Fruit fly (Drosophila melanogaster) whole organism, pupa: ENCODE results near the gene Ndf.

Experiments
- CG10348 ChIP-seq: fragments of 200-800 bp; sonication (Bioruptor generic); IDR thresholded peaks from 2 replicates; pipeline ENCODE4 v1.3.6; 2022; ENCODE audit warnings: missing biosample characterization, missing genetic modification characterization
- CG13204 ChIP-seq: fragments of 200-800 bp; sonication (Bioruptor generic); optimal IDR thresholded peaks from 2 replicates; lab custom pipeline; 2018; ENCODE audit warnings: missing biosample characterization, mild to moderate bottlenecking, missing genetic modification characterization, moderate library complexity
- CG14655 ChIP-seq: fragments of 200-800 bp; sonication (Bioruptor generic); optimal IDR thresholded peaks from 3 replicates; lab custom pipeline; 2017; ENCODE audit warnings: mild to moderate bottlenecking, missing biosample characterization, missing genetic modification reagents, missing genetic modification characterization
- CG17806 ChIP-seq: fragments of 200-800 bp; sonication (Bioruptor generic); optimal IDR thresholded peaks from 2 replicates; lab custom pipeline; 2018; ENCODE audit warnings: missing biosample characterization, mild to moderate bottlenecking, missing genetic modification characterization, moderate library complexity
- CG32121 ChIP-seq: fragments of 200-800 bp; sonication (Bioruptor generic); IDR thresholded peaks from 2 replicates; pipeline ENCODE4 v1.3.6; 2022; ENCODE audit warnings: missing biosample characterization, missing genetic modification characterization
- CG34367 ChIP-seq: fragments of 200-800 bp; sonication (Bioruptor generic); optimal IDR thresholded peaks from 2 replicates; lab custom pipeline; 2018; ENCODE audit warnings: missing biosample characterization, mild to moderate bottlenecking, missing genetic modification characterization
- CG4496 ChIP-seq: fragments of 200-800 bp; sonication (Bioruptor generic); IDR thresholded peaks from 3 replicates; pipeline ENCODE4 v1.3.6; 2022; ENCODE audit warnings: missing biosample characterization, missing genetic modification characterization
- CG8159 ChIP-seq: fragments of 200-800 bp; sonication (Bioruptor generic); optimal IDR thresholded peaks from 3 replicates; lab custom pipeline; 2018; ENCODE audit warnings: missing biosample characterization, mild to moderate bottlenecking, missing genetic modification characterization, moderate library complexity
- EcR ChIP-seq: fragments of 200-800 bp; sonication (Bioruptor generic); optimal IDR thresholded peaks from 3 replicates; lab custom pipeline; 2019; ENCODE audit warnings: missing biosample characterization, missing genetic modification characterization, mild to moderate bottlenecking, moderate library complexity, missing genetic modification reagents
- Ets98B ChIP-seq: fragments of 200-800 bp; sonication (Bioruptor generic); IDR thresholded peaks from 2 replicates; pipeline ENCODE4 v1.3.6; 2022; ENCODE audit warnings: missing biosample characterization, missing genetic modification characterization
- Pif1A ChIP-seq: fragments of 200-800 bp; sonication (Bioruptor generic); optimal IDR thresholded peaks from 3 replicates; lab custom pipeline; 2016; ENCODE audit warnings: missing biosample characterization, missing genetic modification characterization
- Pif1B ChIP-seq: fragments of 200-800 bp; sonication (Bioruptor generic); optimal IDR thresholded peaks from 3 replicates; lab custom pipeline; 2016; ENCODE audit warnings: missing biosample characterization, missing genetic modification characterization
- Snoo ChIP-seq: fragments of 200-800 bp; sonication (Bioruptor generic); optimal IDR thresholded peaks from 3 replicates; lab custom pipeline; 2017; ENCODE audit warnings: missing biosample characterization, mild to moderate bottlenecking, missing genetic modification characterization, inconsistent platforms
- gl ChIP-seq: fragments of 200-800 bp; sonication (Bioruptor generic); optimal IDR thresholded peaks from 2 replicates; lab custom pipeline; 2018; ENCODE audit warnings: missing biosample characterization, mild to moderate bottlenecking, missing genetic modification characterization

- TF ChIP-seq CG8159 (tag; lab: Kevin White, UChicago) = no peak
- no peak for TF ChIP-seq CG13204 (GFP tag; lab: Kevin White, UChicago)
- TF ChIP-seq CG10348 = no peak
- TF ChIP-seq Ets98B (GFP tag; lab: Robert Waterston, UW) = no peak
- TF ChIP-seq CG14655 (GFP tag; lab: Kevin White, UChicago) = no peak
- peak; percentile 40 for TF ChIP-seq EcR (GFP tag; lab: Kevin White, UChicago)
- TF ChIP-seq CG32121 (GFP tag; lab: Robert Waterston, UW) = no peak
- TF ChIP-seq Snoo (tag; lab: Kevin White, UChicago) = no peak
- TF ChIP-seq gl (tag; lab: Kevin White, UChicago) = no peak
- TF ChIP-seq CG34367 (tag; lab: Kevin White, UChicago) = no peak
- no peak for TF ChIP-seq CG17806 (tag; lab: Kevin White, UChicago)
- no peak for TF ChIP-seq Pif1A (GFP tag; lab: Kevin White, UChicago)
- TF ChIP-seq CG4496 = no peak
- no peak for TF ChIP-seq Pif1B (GFP tag; lab: Kevin White, UChicago)
Observed at dm6 chr2L:10056705-10057104, 53.1 kb downstream of the Ndf start, which contains the start of gene Pen.
